Fruit fly (Drosophila melanogaster) whole organism, prepupa: ENCODE measurements around the gene CG33172.
A peak's percentile ranks its signal among the peaks of the same experiment; 100 is the strongest.

Source experiments
- Met ChIP-seq: fragments of 200-800 bp; sonication (Bioruptor generic); optimal IDR thresholded peaks from 3 replicates; lab custom pipeline; 2016; ENCODE audit warnings: missing biosample characterization, missing genetic modification characterization
- dac ChIP-seq: fragments of 200-800 bp; sonication (Bioruptor generic); optimal IDR thresholded peaks from 2 replicates; lab custom pipeline; 2017; ENCODE audit warnings: missing biosample characterization, mild to moderate bottlenecking, missing genetic modification characterization
- eg ChIP-seq: fragments of 200-800 bp; sonication (Bioruptor generic); IDR thresholded peaks from 3 replicates; pipeline ENCODE4 v1.3.6; 2022; ENCODE audit warnings: missing biosample characterization, missing genetic modification characterization
- net ChIP-seq: fragments of 200-800 bp; sonication (Bioruptor generic); optimal IDR thresholded peaks from 3 replicates; lab custom pipeline; 2016; ENCODE audit warnings: missing biosample characterization, missing genetic modification characterization

DNA sequence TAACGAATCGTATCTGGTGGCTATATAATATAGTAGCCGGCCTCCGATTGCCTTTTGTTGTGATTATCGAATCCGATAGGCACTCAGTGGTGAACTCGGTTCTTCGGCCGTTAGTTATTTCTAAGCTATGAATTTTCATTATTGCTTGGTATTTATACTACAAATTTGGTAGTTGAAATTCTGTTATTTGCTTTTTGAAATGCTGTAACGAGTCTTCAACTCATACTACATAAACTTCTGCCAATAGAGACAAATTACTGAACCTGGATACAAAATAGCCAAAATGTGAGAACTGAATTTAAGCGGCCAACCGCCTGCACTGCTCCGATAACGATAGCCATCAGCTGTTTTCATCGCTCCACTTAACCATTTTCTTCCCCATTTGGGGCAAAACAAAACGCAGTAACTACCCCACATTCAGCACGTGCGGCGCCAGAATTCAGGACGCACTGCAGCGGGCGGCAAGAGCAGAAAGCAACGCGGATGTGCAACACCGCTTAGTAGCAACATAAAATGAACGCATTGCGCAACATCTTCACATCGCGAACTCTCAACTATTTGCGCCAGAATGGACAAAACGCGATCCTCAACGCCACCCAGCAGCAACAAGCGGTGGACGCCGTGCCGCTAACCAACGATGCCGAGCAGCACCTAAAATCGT lies 30.4 kb upstream of the CG33172 start, which contains the start of the genes CG11679 and CG8206:
- TF ChIP-seq eg (peak; percentile 34; the same call in 1 of the 3 replicates), dac (GFP tag; lab: Kevin White, UChicago) (no peak), net (GFP tag; lab: Kevin White, UChicago) (no peak), Met (GFP tag; lab: Kevin White, UChicago) (peak; percentile 36)
